Worm (Caenorhabditis elegans): ENCODE results near the gene W05H7.1.

W05H7.1 gene

ce11 chrX:1459756-1460155 is 9.2 kb downstream of the W05H7.1 start:
- TF ChIP-seq tbx-2 (tag; optimal IDR thresholded peaks at IDR 0.05) (no peak), blmp-1 (tag; optimal IDR thresholded peaks at IDR 0.05) (peak; percentile 51)

ce11 chrX:1464699-1465098 is 14.1 kb downstream of the W05H7.1 start, which contains the start of gene D1005.6:
TSS of gene D1005.6 (minus strand) at chrX:1464799.
- no peak for TF ChIP-seq lsy-2 (tag; optimal IDR thresholded peaks at IDR 0.05)
- no peak for TF ChIP-seq nhr-71 (tag; optimal IDR thresholded peaks at IDR 0.05)
- TF ChIP-seq snpc-4 (tag; optimal IDR thresholded peaks at IDR 0.05), result no peak
- no peak for TF ChIP-seq efl-3 (GFP tag; optimal IDR thresholded peaks at IDR 0.05)
- no peak for TF ChIP-seq pax-3 (tag; optimal IDR thresholded peaks at IDR 0.05)
- TF ChIP-seq nhr-47 (tag; optimal IDR thresholded peaks at IDR 0.05), result no peak
- no peak for TF ChIP-seq nhr-11 (tag; optimal IDR thresholded peaks at IDR 0.05)
- no peak for TF ChIP-seq aly-2 (tag; optimal IDR thresholded peaks at IDR 0.05)
- TF ChIP-seq mab-9 (GFP tag; IDR thresholded peaks at IDR 0.05), result no peak
- no peak for TF ChIP-seq Y116A8C.19 (tag; optimal IDR thresholded peaks at IDR 0.05; ENCODE audit: borderline replicate concordance)
- TF ChIP-seq swsn-7 (tag; optimal IDR thresholded peaks at IDR 0.05), result no peak
- no peak for TF ChIP-seq ces-1 (GFP tag; optimal IDR thresholded peaks at IDR 0.05)

ce11 chrX:1468057-1468456 is 17.5 kb downstream of the W05H7.1 start:
- no peak for TF ChIP-seq elt-2 (tag; optimal IDR thresholded peaks at IDR 0.05)
- TF ChIP-seq fkh-10 (GFP tag; optimal IDR thresholded peaks at IDR 0.05), result peak; percentile 77
- no peak for TF ChIP-seq dsc-1 (tag; optimal IDR thresholded peaks at IDR 0.05)
- TF ChIP-seq Y116A8C.19 (tag; optimal IDR thresholded peaks at IDR 0.05; ENCODE audit: borderline replicate concordance), result no peak
- peak; percentile 23 for TF ChIP-seq lin-14 (GFP tag; optimal IDR thresholded peaks at IDR 0.05)
- no peak for TF ChIP-seq isw-1 (GFP tag; IDR thresholded peaks at IDR 0.05)
- no peak for TF ChIP-seq lir-3 (tag; optimal IDR thresholded peaks at IDR 0.05; ENCODE audit: poor library complexity)

- no peak for TF ChIP-seq irx-1 (tag; optimal IDR thresholded peaks at IDR 0.05)
- TF ChIP-seq lin-35 (GFP tag; optimal IDR thresholded peaks at IDR 0.05), result no peak
- TF ChIP-seq snpc-4 (tag; optimal IDR thresholded peaks at IDR 0.05), result peak; percentile 37
Measured at ce11 chrX:1471232-1471631, 20.7 kb downstream of the W05H7.1 start.

- TF ChIP-seq fkh-4 (tag; optimal IDR thresholded peaks at IDR 0.05; ENCODE audit: borderline replicate concordance) (no peak), efl-1 (optimal IDR thresholded peaks at IDR 0.05) (no peak), efl-1 (GFP tag; optimal IDR thresholded peaks at IDR 0.05 in 1 of 2) (peak in 1 of 2 experiments; percentile 46), fos-1 (tag; optimal IDR thresholded peaks at IDR 0.05) (no peak), mab-9 (GFP tag; IDR thresholded peaks at IDR 0.05) (no peak), nhr-84 (tag; optimal IDR thresholded peaks at IDR 0.05) (no peak)
Measured at ce11 chrX:1472880-1473279, 22.3 kb downstream of the W05H7.1 start, which contains the start of gene D1005.5. TSS of gene D1005.5 (minus strand) at chrX:1472980.

- TF ChIP-seq fkh-4 (tag; optimal IDR thresholded peaks at IDR 0.05; ENCODE audit: borderline replicate concordance), result no peak
- no peak for TF ChIP-seq nhr-71 (tag; optimal IDR thresholded peaks at IDR 0.05)
- TF ChIP-seq ces-1 (GFP tag; optimal IDR thresholded peaks at IDR 0.05), result no peak
- no peak for TF ChIP-seq C34B4.2 (tag; optimal IDR thresholded peaks at IDR 0.05)
- TF ChIP-seq snpc-4 (tag; optimal IDR thresholded peaks at IDR 0.05), result no peak
- TF ChIP-seq elt-2 (tag; optimal IDR thresholded peaks at IDR 0.05), result no peak
- no peak for TF ChIP-seq nhr-77 (tag; optimal IDR thresholded peaks at IDR 0.05)
- no peak for TF ChIP-seq blmp-1 (tag; optimal IDR thresholded peaks at IDR 0.05)
- TF ChIP-seq grh-1 (GFP tag; IDR thresholded peaks at IDR 0.05), result no peak
- no peak for TF ChIP-seq F16B12.6 (tag; optimal IDR thresholded peaks at IDR 0.05)
- TF ChIP-seq ceh-88 (GFP tag; IDR thresholded peaks at IDR 0.05), result no peak
- TF ChIP-seq aly-2 (tag; optimal IDR thresholded peaks at IDR 0.05), result no peak
- TF ChIP-seq ceh-63 (GFP tag; optimal IDR thresholded peaks at IDR 0.05), result no peak
- TF ChIP-seq hpl-2 (GFP tag; optimal IDR thresholded peaks at IDR 0.05), result no peak
- no peak for TF ChIP-seq pag-3 (tag; optimal IDR thresholded peaks at IDR 0.05; ENCODE audit: borderline replicate concordance, insufficient read depth)
- TF ChIP-seq alr-1 (tag; optimal IDR thresholded peaks at IDR 0.05; ENCODE audit: borderline replicate concordance), result no peak
- no peak for TF ChIP-seq xbp-1 (tag; optimal IDR thresholded peaks at IDR 0.05)
- no peak for TF ChIP-seq hlh-17 (GFP tag; optimal IDR thresholded peaks at IDR 0.05; ENCODE audit: borderline replicate concordance)
Measured at ce11 chrX:1473794-1474193, 23.2 kb downstream of the W05H7.1 start.

Data from whole organism, L1 larva.